Fruit fly (Drosophila melanogaster): ENCODE data around the gene CG34178.

- TF ChIP-seq CG8478 (optimal IDR thresholded peaks at IDR 0.05) (no peak), CTCF (optimal IDR thresholded peaks at IDR 0.05) (no peak)
These were observed 22.9 kb upstream of the CG34178 start, which contains the start of gene CG43055 for dm6 chr2L:4410855-4411254.
